Worm (Caenorhabditis elegans) whole organism, L3 larva: Measurements from ENCODE around the gene F32D8.3.
A peak's percentile ranks its signal among the peaks of the same experiment; 100 is the strongest.

Experiments
- R02D3.7 ChIP-seq: fragments of 150-350 bp; optimal IDR thresholded peaks from 2 replicates; lab custom pipeline; 2014; ENCODE audit warnings: missing biosample characterization, missing genetic modification characterization
- ZK546.5 ChIP-seq: sonication (generic microtip); optimal IDR thresholded peaks from 2 replicates; lab custom pipeline; 2017; ENCODE audit warnings: missing biosample characterization, missing genetic modification characterization
- ama-1 ChIP-seq: fragments of 150-350 bp; optimal IDR thresholded peaks from 2 replicates; lab custom pipeline; 2018
- ceh-16 ChIP-seq: sonication (generic microtip); optimal IDR thresholded peaks from 2 replicates; lab custom pipeline; 2017; ENCODE audit warnings: missing biosample characterization, missing genetic modification characterization
- ceh-28 ChIP-seq: fragments of 150-350 bp; optimal IDR thresholded peaks from 2 replicates; lab custom pipeline; 2014; ENCODE audit warnings: missing biosample characterization, missing genetic modification reagents, missing genetic modification characterization
- egl-27 ChIP-seq: sonication (generic microtip); optimal IDR thresholded peaks from 4 replicates; lab custom pipeline; 2017; ENCODE audit warnings: missing biosample characterization, missing genetic modification reagents, missing genetic modification characterization
- elt-1 ChIP-seq: fragments of 150-350 bp; optimal IDR thresholded peaks from 2 replicates; lab custom pipeline; 2014; ENCODE audit warnings: missing biosample characterization, missing genetic modification characterization
- elt-2 ChIP-seq: sonication (generic microtip); optimal IDR thresholded peaks from 2 replicates; lab custom pipeline; 2016; ENCODE audit warnings: missing genetic modification reagents, mild to moderate bottlenecking, missing genetic modification characterization, missing compliant biosample characterization
- elt-3 ChIP-seq, 3 experiments: fragments of 150-350 bp in 1 of 3; sonication (generic microtip) in 2 of 3; optimal IDR thresholded peaks; 2 replicates in 2 of 3; 4 replicates in 1 of 3; lab custom pipeline; 2014 to 2017; ENCODE audit warnings: missing biosample characterization in 3 of 3, missing genetic modification characterization in 3 of 3
- eor-1 ChIP-seq, 2 experiments: fragments of 150-350 bp; optimal IDR thresholded peaks; 2 replicates each; lab custom pipeline; 2014 to 2018; ENCODE audit warnings: missing biosample characterization in 2 of 2, missing genetic modification characterization in 2 of 2
- fkh-10 ChIP-seq: sonication (generic microtip); optimal IDR thresholded peaks from 2 replicates; lab custom pipeline; 2017; ENCODE audit warnings: missing biosample characterization, missing genetic modification reagents, missing genetic modification characterization
- fkh-2 ChIP-seq: fragments of 150-350 bp; optimal IDR thresholded peaks from 2 replicates; lab custom pipeline; 2014; ENCODE audit warnings: missing biosample characterization, missing genetic modification reagents, missing genetic modification characterization
- hmg-11 ChIP-seq: sonication (generic microtip); optimal IDR thresholded peaks from 2 replicates; lab custom pipeline; 2016; ENCODE audit warnings: missing genetic modification characterization, missing compliant biosample characterization
- lin-15B ChIP-seq: fragments of 150-350 bp; optimal IDR thresholded peaks from 2 replicates; lab custom pipeline; 2014; ENCODE audit warnings: missing biosample characterization, missing genetic modification characterization
- lin-39 ChIP-seq: fragments of 150-350 bp; optimal IDR thresholded peaks from 2 replicates; lab custom pipeline; 2018; ENCODE audit warnings: missing biosample characterization, missing genetic modification reagents, missing genetic modification characterization
- mdl-1 ChIP-seq: fragments of 150-350 bp; optimal IDR thresholded peaks from 2 replicates; lab custom pipeline; 2014; ENCODE audit warnings: missing biosample characterization, missing genetic modification characterization
- nfya-1 ChIP-seq: sonication (generic microtip); optimal IDR thresholded peaks from 2 replicates; lab custom pipeline; 2017; ENCODE audit warnings: missing genetic modification characterization, mild to moderate bottlenecking, missing compliant biosample characterization, antibody characterized with exemption, moderate library complexity; ENCODE audit not compliant: insufficient read depth
- nhr-23 ChIP-seq: fragments of 150-350 bp; optimal IDR thresholded peaks from 2 replicates; lab custom pipeline; 2014; ENCODE audit warnings: missing biosample characterization, missing genetic modification reagents, missing genetic modification characterization
- nhr-237 ChIP-seq: fragments of 150-350 bp; optimal IDR thresholded peaks from 2 replicates; lab custom pipeline; 2014; ENCODE audit warnings: missing biosample characterization, missing genetic modification characterization
- nhr-25 ChIP-seq: sonication (generic microtip); optimal IDR thresholded peaks from 2 replicates; lab custom pipeline; 2017; ENCODE audit warnings: missing biosample characterization, missing genetic modification characterization
- nhr-76 ChIP-seq: fragments of 150-350 bp; sonication (generic microtip); optimal IDR thresholded peaks from 5 replicates; lab custom pipeline; 2014; ENCODE audit warnings: missing biosample characterization, missing genetic modification characterization
- pqm-1 ChIP-seq: fragments of 150-350 bp; optimal IDR thresholded peaks from 2 replicates; lab custom pipeline; 2017; ENCODE audit warnings: missing biosample characterization, missing genetic modification characterization, inconsistent platforms
- sea-2 ChIP-seq: fragments of 150-350 bp; sonication (generic microtip); optimal IDR thresholded peaks from 4 replicates; lab custom pipeline; 2014; ENCODE audit warnings: missing biosample characterization, missing genetic modification reagents, missing genetic modification characterization
- skn-1 ChIP-seq: fragments of 150-350 bp; optimal IDR thresholded peaks from 2 replicates; lab custom pipeline; 2014; ENCODE audit warnings: missing biosample characterization, missing genetic modification characterization
- tbx-2 ChIP-seq: sonication (generic microtip); optimal IDR thresholded peaks from 2 replicates; lab custom pipeline; 2016; ENCODE audit warnings: mild to moderate bottlenecking, missing genetic modification characterization, missing compliant biosample characterization
- unc-62 ChIP-seq: fragments of 150-350 bp; sonication (generic microtip); optimal IDR thresholded peaks from 4 replicates; lab custom pipeline; 2014; ENCODE audit warnings: missing biosample characterization, missing genetic modification reagents, missing genetic modification characterization
- zag-1 ChIP-seq: fragments of 150-350 bp; optimal IDR thresholded peaks from 2 replicates; lab custom pipeline; 2014; ENCODE audit warnings: missing biosample characterization, missing genetic modification characterization
- ztf-11 ChIP-seq: fragments of 150-350 bp; optimal IDR thresholded peaks from 2 replicates; lab custom pipeline; 2014; ENCODE audit warnings: missing biosample characterization, missing genetic modification characterization

Gene F32D8.3

DNA sequence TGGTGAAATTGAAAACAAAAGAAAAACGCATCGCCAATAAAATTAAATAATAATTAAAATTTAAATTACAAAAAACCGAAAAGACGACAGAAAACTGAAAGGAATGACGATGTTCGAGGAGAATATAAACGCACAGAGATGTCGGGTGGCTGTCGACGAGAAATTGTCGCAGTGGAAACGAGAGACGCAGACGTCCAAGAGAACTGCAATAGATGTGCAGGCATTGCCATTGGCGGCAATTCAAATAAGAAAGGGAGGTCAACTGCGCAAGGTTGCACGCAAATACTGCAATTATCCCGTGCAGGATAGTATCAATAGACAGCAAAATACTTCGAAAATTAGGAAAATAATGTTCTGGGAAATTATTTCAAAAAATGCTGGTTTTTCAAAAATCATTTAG is 10.5 kb downstream of the F32D8.3 start (continued):
- TF ChIP-seq nfya-1 (tag; lab: Kevin White, UChicago) (peak; percentile 98), ceh-16 (tag; lab: Kevin White, UChicago) (peak; percentile 28)

- no peak for TF ChIP-seq skn-1
- no peak for TF ChIP-seq ceh-28 (tag; lab: Kevin White, UChicago)
- peak; percentile 1 for TF ChIP-seq nhr-23 (tag; lab: Kevin White, UChicago)
- no peak for TF ChIP-seq R02D3.7 (tag; lab: Kevin White, UChicago)
Observed at ce11 chrV:10898107-10898506, 11.5 kb downstream of the F32D8.3 start, which contains the start of gene F32D8.7. Gene F32D8.7, plus strand, starts transcription at chrV:10898435.

ce11 chrV:10898629-10899028 is 12.0 kb downstream of the F32D8.3 start:
- TF ChIP-seq ZK546.5 (no peak), elt-1 (peak; percentile 29), nhr-25 (tag; lab: Kevin White, UChicago) (peak; percentile 54)

DNA sequence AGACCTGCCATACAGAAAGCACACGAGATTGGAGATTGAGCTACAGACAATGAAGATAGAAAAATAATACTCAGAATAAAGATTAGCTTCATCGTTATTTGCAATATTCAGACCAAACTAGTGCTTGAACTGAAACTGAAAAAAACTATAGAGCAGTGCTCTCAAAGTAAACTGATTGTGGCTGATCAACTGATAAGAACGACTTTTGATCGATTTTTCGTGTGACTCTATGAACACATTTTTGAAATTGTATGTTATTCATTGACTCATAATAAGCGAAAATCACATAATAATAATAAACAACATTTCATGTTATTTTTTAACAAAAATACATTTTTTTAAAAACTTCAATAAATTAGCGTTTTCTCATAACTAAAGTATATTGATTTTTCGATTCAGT is 14.5 kb downstream of the F32D8.3 start, which contains the start of gene spp-16:
TSS of gene spp-16 (minus strand) at position 179 of the 400 bp plus-strand sequence.
- TF ChIP-seq elt-2 (tag; lab: Kevin White, UChicago) (peak; percentile 56), pqm-1 (peak; percentile 25), hmg-11 (tag; lab: Kevin White, UChicago) (no peak)

ce11 chrV:10902682-10903081 is 16.0 kb downstream of the F32D8.3 start, which contains the start of gene F32D8.8:
Gene F32D8.8, minus strand, starts transcription at chrV:10902782.
- TF ChIP-seq sea-2 (GFP tag; lab: Kevin White, UChicago) (no peak), ceh-16 (tag; lab: Kevin White, UChicago) (no peak), mdl-1 (no peak), elt-1 (no peak), skn-1 (no peak), nhr-237 (tag; lab: Kevin White, UChicago) (no peak), lin-39 (tag; lab: Kevin White, UChicago) (no peak)

- no peak for TF ChIP-seq nfya-1 (tag; lab: Kevin White, UChicago)
- TF ChIP-seq ama-1 (lab: Kevin White, UChicago) = no peak
- TF ChIP-seq fkh-2 (tag; lab: Kevin White, UChicago) = no peak
- TF ChIP-seq eor-1 (tag; optimal IDR thresholded peaks at IDR 0.05; lab: Kevin White, UChicago) = no peak
- no peak for TF ChIP-seq lin-15B (tag; lab: Kevin White, UChicago)
- no peak for TF ChIP-seq elt-3 (tag; optimal IDR thresholded peaks at IDR 0.05; lab: Kevin White, UChicago)
- TF ChIP-seq unc-62 (GFP tag; lab: Kevin White, UChicago) = no peak
- TF ChIP-seq ZK546.5 = no peak
- TF ChIP-seq zag-1 (tag; lab: Kevin White, UChicago) = no peak
- TF ChIP-seq nhr-76 (tag; lab: Kevin White, UChicago) = no peak
- TF ChIP-seq ceh-16 (tag; lab: Kevin White, UChicago) = no peak
- no peak for TF ChIP-seq lin-39 (tag; lab: Kevin White, UChicago)
- TF ChIP-seq R02D3.7 (tag; lab: Kevin White, UChicago) = no peak
- no peak for TF ChIP-seq ceh-28 (tag; lab: Kevin White, UChicago)
- TF ChIP-seq nhr-23 (tag; lab: Kevin White, UChicago) = no peak
- no peak for TF ChIP-seq tbx-2 (tag; lab: Kevin White, UChicago)
Observed at ce11 chrV:10903748-10904147, 17.1 kb downstream of the F32D8.3 start, which contains the start of gene F32D8.15. Gene F32D8.15, plus strand, starts transcription at chrV:10904048.

DNA sequence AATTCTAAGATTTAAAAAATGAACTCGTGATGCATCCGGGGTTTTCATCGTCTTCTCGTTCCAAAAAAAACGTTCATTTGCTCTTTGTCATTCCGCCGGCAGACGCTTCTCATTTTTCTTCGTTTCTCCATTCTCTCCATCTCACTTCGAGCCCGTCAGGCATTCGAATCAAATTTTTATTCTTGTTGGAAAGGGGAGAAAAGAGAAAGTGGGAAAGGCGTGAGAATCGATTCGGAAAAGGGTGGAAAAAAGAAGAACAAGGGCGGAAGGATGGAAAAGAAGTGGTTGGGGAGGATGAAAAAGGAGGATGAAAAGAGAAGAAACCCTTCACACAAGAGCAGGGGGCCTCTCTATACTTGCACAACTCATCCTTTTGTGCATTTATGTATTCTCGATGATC is 18.2 kb downstream of the F32D8.3 start:
- TF ChIP-seq fkh-10 (peak; percentile 52), lin-39 (tag; lab: Kevin White, UChicago) (peak; percentile 52), ztf-11 (tag; lab: Kevin White, UChicago) (no peak), nfya-1 (tag; lab: Kevin White, UChicago) (peak; percentile 39), egl-27 (tag; lab: Kevin White, UChicago) (no peak), hmg-11 (tag; lab: Kevin White, UChicago) (peak; percentile 48)
